Fruit fly (Drosophila melanogaster) whole organism, adult: ENCODE measurements around the gene rols.

Source experiments
- CG12768 ChIP-seq: fragments of 200-800 bp; sonication (Bioruptor generic); optimal IDR thresholded peaks from 2 replicates; lab custom pipeline; 2017; ENCODE audit warnings: missing biosample characterization, missing genetic modification characterization, mild to moderate bottlenecking, moderate library complexity, missing genetic modification reagents
- CG5204 ChIP-seq: fragments of 200-800 bp; sonication (Bioruptor generic); optimal IDR thresholded peaks from 2 replicates; lab custom pipeline; 2016; ENCODE audit warnings: missing biosample characterization, missing genetic modification characterization
- CG7045 ChIP-seq: fragments of 200-800 bp; sonication (Bioruptor generic); optimal IDR thresholded peaks from 2 replicates; lab custom pipeline; 2017; ENCODE audit warnings: missing biosample characterization, mild to moderate bottlenecking, missing genetic modification characterization
- CG7101 ChIP-seq: fragments of 200-800 bp; sonication (Bioruptor generic); optimal IDR thresholded peaks from 2 replicates; lab custom pipeline; 2018; ENCODE audit warnings: missing biosample characterization, mild to moderate bottlenecking, missing genetic modification characterization, moderate library complexity
- Mnt ChIP-seq: fragments of 200-800 bp; sonication (Bioruptor generic); optimal IDR thresholded peaks from 2 replicates; lab custom pipeline; 2016; ENCODE audit warnings: missing biosample characterization, mild to moderate bottlenecking, missing genetic modification characterization
- cic ChIP-seq: fragments of 200-800 bp; sonication (Bioruptor generic); optimal IDR thresholded peaks from 2 replicates; lab custom pipeline; 2017; ENCODE audit warnings: missing biosample characterization, mild to moderate bottlenecking, missing genetic modification characterization, moderate library complexity
- cnc ChIP-seq, 2 experiments: fragments of >200 bp; optimal IDR thresholded peaks; 2 replicates each; lab custom pipeline; 2017
- kay ChIP-seq: fragments of 200-800 bp; sonication (Bioruptor generic); peaks from one replicate; lab custom pipeline; 2016; ENCODE audit warnings: missing biosample characterization, missing genetic modification characterization, borderline replicate concordance
- ovo ChIP-seq: fragments of 200-800 bp; sonication (Bioruptor generic); optimal IDR thresholded peaks from 2 replicates; lab custom pipeline; 2016; ENCODE audit warnings: missing biosample characterization, missing genetic modification characterization
- pad ChIP-seq: fragments of 200-800 bp; sonication (Bioruptor generic); optimal IDR thresholded peaks from 3 replicates; lab custom pipeline; 2017; ENCODE audit warnings: missing biosample characterization, missing genetic modification characterization, mild to moderate bottlenecking, moderate library complexity, missing genetic modification reagents

dm6 chr3L:12028534-12029029, 36.1 kb downstream of the rols start:
- TF ChIP-seq CG7101 (tag; lab: Kevin White, UChicago) (no peak), CG5204 (GFP tag; lab: Kevin White, UChicago) (no peak), kay (GFP tag; lab: Kevin White, UChicago) (peak; percentile 18), pad (no peak), cic (GFP tag; lab: Kevin White, UChicago) (no peak), CG12768 (GFP tag; lab: Kevin White, UChicago) (no peak), ovo (GFP tag; lab: Kevin White, UChicago) (no peak), cnc (optimal IDR thresholded peaks at IDR 0.05; lab: Kevin White, UChicago) (no peak), Mnt (GFP tag; lab: Kevin White, UChicago) (no peak), CG7045 (GFP tag; lab: Kevin White, UChicago) (no peak)
